Fruit fly (Drosophila melanogaster) whole organism: Measurements from ENCODE around the gene CG46448.

Experiments
- CG8478 ChIP-seq: fragments of >200 bp; optimal IDR thresholded peaks from 2 replicates; lab custom pipeline; 2018; ENCODE audit warnings: inconsistent platforms
- Dll ChIP-seq: fragments of >200 bp; optimal IDR thresholded peaks from 2 replicates; lab custom pipeline; 2017
- EcR ChIP-seq, 2 experiments: fragments of >200 bp; optimal IDR thresholded peaks; 2 replicates each; lab custom pipeline; 2017; ENCODE audit warnings: missing biosample characterization in 2 of 2, missing genetic modification characterization in 2 of 2, missing genetic modification reagents in 2 of 2
- pan ChIP-seq: fragments of >200 bp; optimal IDR thresholded peaks from 2 replicates; lab custom pipeline; 2017
- psq ChIP-seq: fragments of >200 bp; optimal IDR thresholded peaks from 2 replicates; lab custom pipeline; 2017
- usp ChIP-seq: fragments of >200 bp; optimal IDR thresholded peaks from 2 replicates; lab custom pipeline; 2017; ENCODE audit warnings: missing biosample characterization, missing genetic modification characterization, mixed read lengths

The CG46448 gene

dm6 chr2L:2426444-2427188 is 35.2 kb downstream of the CG46448 start:
- TF ChIP-seq pan (lab: Kevin White, UChicago) (no peak), EcR (GFP tag; optimal IDR thresholded peaks at IDR 0.05; lab: Kevin White, UChicago) (no peak), Dll (lab: Kevin White, UChicago) (no peak), CG8478 (lab: Kevin White, UChicago) (no peak), usp (GFP tag; lab: Kevin White, UChicago) (no peak), psq (lab: Kevin White, UChicago) (no peak)

- TF ChIP-seq psq (lab: Kevin White, UChicago) (no peak), EcR (GFP tag; optimal IDR thresholded peaks at IDR 0.05; lab: Kevin White, UChicago) (no peak), usp (GFP tag; lab: Kevin White, UChicago) (no peak), CG8478 (lab: Kevin White, UChicago) (no peak), pan (lab: Kevin White, UChicago) (no peak), Dll (lab: Kevin White, UChicago) (no peak)
These were observed 36.1 kb downstream of the CG46448 start for dm6 chr2L:2427384-2428208.

- TF ChIP-seq EcR (GFP tag; optimal IDR thresholded peaks at IDR 0.05; lab: Kevin White, UChicago) (no peak), psq (lab: Kevin White, UChicago) (no peak), Dll (lab: Kevin White, UChicago) (no peak), pan (lab: Kevin White, UChicago) (no peak), usp (GFP tag; lab: Kevin White, UChicago) (no peak), CG8478 (lab: Kevin White, UChicago) (no peak)
These were observed 36.7 kb downstream of the CG46448 start, which contains the start of gene dpp for dm6 chr2L:2428209-2428488. dpp (plus strand) TSS chr2L:2428372.

- TF ChIP-seq usp (GFP tag; lab: Kevin White, UChicago) (no peak), EcR (GFP tag; optimal IDR thresholded peaks at IDR 0.05; lab: Kevin White, UChicago) (no peak), CG8478 (lab: Kevin White, UChicago) (no peak), pan (lab: Kevin White, UChicago) (no peak), Dll (lab: Kevin White, UChicago) (no peak), psq (lab: Kevin White, UChicago) (no peak)
These were observed 38.1 kb downstream of the CG46448 start for dm6 chr2L:2429588-2429987.

- TF ChIP-seq EcR (GFP tag; optimal IDR thresholded peaks at IDR 0.05; lab: Kevin White, UChicago) = no peak
- TF ChIP-seq CG8478 (lab: Kevin White, UChicago) = no peak
- no peak for TF ChIP-seq pan (lab: Kevin White, UChicago)
- no peak for TF ChIP-seq usp (GFP tag; lab: Kevin White, UChicago)
- TF ChIP-seq psq (lab: Kevin White, UChicago) = no peak
- no peak for TF ChIP-seq Dll (lab: Kevin White, UChicago)
These were observed 38.8 kb downstream of the CG46448 start for dm6 chr2L:2430251-2430650.

dm6 chr2L:2432809-2433493 is 41.5 kb downstream of the CG46448 start:
- TF ChIP-seq EcR (GFP tag; optimal IDR thresholded peaks at IDR 0.05; lab: Kevin White, UChicago) = no peak
- no peak for TF ChIP-seq psq (lab: Kevin White, UChicago)
- no peak for TF ChIP-seq Dll (lab: Kevin White, UChicago)
- no peak for TF ChIP-seq usp (GFP tag; lab: Kevin White, UChicago)
- TF ChIP-seq pan (lab: Kevin White, UChicago) = no peak
- TF ChIP-seq CG8478 (lab: Kevin White, UChicago) = no peak

- no peak for TF ChIP-seq pan (lab: Kevin White, UChicago)
- no peak for TF ChIP-seq usp (GFP tag; lab: Kevin White, UChicago)
- no peak for TF ChIP-seq Dll (lab: Kevin White, UChicago)
- TF ChIP-seq EcR (GFP tag; optimal IDR thresholded peaks at IDR 0.05; lab: Kevin White, UChicago) = no peak
- TF ChIP-seq CG8478 (lab: Kevin White, UChicago) = no peak
- TF ChIP-seq psq (lab: Kevin White, UChicago) = no peak
These were observed 42.1 kb downstream of the CG46448 start for dm6 chr2L:2433494-2434054.

dm6 chr2L:2434222-2434621 is 42.8 kb downstream of the CG46448 start:
- no peak for TF ChIP-seq pan (lab: Kevin White, UChicago)
- no peak for TF ChIP-seq usp (GFP tag; lab: Kevin White, UChicago)
- no peak for TF ChIP-seq Dll (lab: Kevin White, UChicago)
- no peak for TF ChIP-seq psq (lab: Kevin White, UChicago)
- no peak for TF ChIP-seq CG8478 (lab: Kevin White, UChicago)
- TF ChIP-seq EcR (GFP tag; optimal IDR thresholded peaks at IDR 0.05; lab: Kevin White, UChicago) = no peak

dm6 chr2L:2436258-2436657 is 44.8 kb downstream of the CG46448 start:
- no peak for TF ChIP-seq Dll (lab: Kevin White, UChicago)

dm6 chr2L:2438640-2439276 is 47.3 kb downstream of the CG46448 start:
- TF ChIP-seq Dll (lab: Kevin White, UChicago) = no peak
- no peak for TF ChIP-seq EcR (GFP tag; optimal IDR thresholded peaks at IDR 0.05; lab: Kevin White, UChicago)
- TF ChIP-seq CG8478 (lab: Kevin White, UChicago) = no peak
- TF ChIP-seq usp (GFP tag; lab: Kevin White, UChicago) = no peak
- no peak for TF ChIP-seq psq (lab: Kevin White, UChicago)
- no peak for TF ChIP-seq pan (lab: Kevin White, UChicago)
